Fruit fly (Drosophila melanogaster) whole organism, embryonic: ENCODE data around the gene CG43131.

Experiments
- CG1024 ChIP-seq: fragments of 200-800 bp; sonication (Bioruptor generic); IDR thresholded peaks from 2 replicates; pipeline ENCODE4 v1.3.6; 2022; ENCODE audit warnings: missing biosample characterization, missing genetic modification characterization
- CG11504 ChIP-seq: fragments of 200-800 bp; sonication (Bioruptor generic); optimal IDR thresholded peaks from 3 replicates; lab custom pipeline; 2019; ENCODE audit warnings: missing biosample characterization, mild to moderate bottlenecking, missing genetic modification characterization, moderate library complexity
- CG1233 ChIP-seq: fragments of 200-800 bp; sonication (Bioruptor generic); optimal IDR thresholded peaks from 4 replicates; lab custom pipeline; 2018; ENCODE audit warnings: missing biosample characterization, mild to moderate bottlenecking, missing genetic modification characterization
- CG12942 ChIP-seq: fragments of 200-800 bp; sonication (Bioruptor generic); optimal IDR thresholded peaks from 3 replicates; lab custom pipeline; 2016; ENCODE audit warnings: missing biosample characterization, missing genetic modification characterization
- CG13287 ChIP-seq: fragments of 200-800 bp; sonication (Bioruptor generic); IDR thresholded peaks from 2 replicates; pipeline ENCODE4 v1.3.6; 2022; ENCODE audit warnings: missing biosample characterization, missing genetic modification characterization; ENCODE audit not compliant: partially characterized antibody
- CG15601 ChIP-seq: fragments of 200-800 bp; sonication (Bioruptor generic); optimal IDR thresholded peaks from 3 replicates; lab custom pipeline; 2019; ENCODE audit warnings: missing biosample characterization, mild to moderate bottlenecking, missing genetic modification characterization, moderate library complexity
- CG1603 ChIP-seq: fragments of 200-800 bp; sonication (Bioruptor generic); optimal IDR thresholded peaks from 2 replicates; lab custom pipeline; 2019; ENCODE audit warnings: missing biosample characterization, mild to moderate bottlenecking, missing genetic modification characterization, moderate library complexity
- CG17829 ChIP-seq: fragments of 200-800 bp; optimal IDR thresholded peaks from 2 replicates; lab custom pipeline; 2019; ENCODE audit warnings: missing biosample characterization, mild to moderate bottlenecking, missing genetic modification characterization, moderate library complexity
- CG17912 ChIP-seq: fragments of 200-800 bp; sonication (Bioruptor generic); optimal IDR thresholded peaks from 2 replicates; lab custom pipeline; 2018; ENCODE audit warnings: missing biosample characterization, mild to moderate bottlenecking, missing genetic modification characterization
- CG18599 ChIP-seq: fragments of 200-800 bp; sonication (Bioruptor generic); optimal IDR thresholded peaks from 3 replicates; lab custom pipeline; 2017; ENCODE audit warnings: missing biosample characterization, missing genetic modification characterization, mild to moderate bottlenecking, moderate library complexity, missing genetic modification reagents
- CG34422 ChIP-seq: fragments of 200-800 bp; sonication (Bioruptor generic); IDR thresholded peaks from 3 replicates; pipeline ENCODE4 v1.3.6; 2022; ENCODE audit warnings: missing biosample characterization, missing genetic modification characterization
- CG6175 ChIP-seq: fragments of 200-800 bp; sonication (Bioruptor generic); IDR thresholded peaks from 3 replicates; pipeline ENCODE4 v1.3.6; 2022; ENCODE audit warnings: missing biosample characterization, missing genetic modification characterization
- CG6765 ChIP-seq: fragments of 200-800 bp; sonication (Bioruptor generic); optimal IDR thresholded peaks from 3 replicates; lab custom pipeline; 2017; ENCODE audit warnings: missing biosample characterization, mild to moderate bottlenecking, missing genetic modification characterization
- CG6854 ChIP-seq: fragments of 200-800 bp; sonication (Bioruptor generic); optimal IDR thresholded peaks from 3 replicates; lab custom pipeline; 2017; ENCODE audit warnings: missing biosample characterization, mild to moderate bottlenecking, missing genetic modification characterization
- CG7963 ChIP-seq: fragments of 200-800 bp; sonication (Bioruptor generic); IDR thresholded peaks from 3 replicates; pipeline ENCODE4 v1.3.6; 2022; ENCODE audit warnings: missing biosample characterization, missing genetic modification characterization; ENCODE audit not compliant: partially characterized antibody
- CG8089 ChIP-seq: fragments of 200-800 bp; sonication (Bioruptor generic); optimal IDR thresholded peaks from 3 replicates; lab custom pipeline; 2016; ENCODE audit warnings: missing biosample characterization, missing genetic modification characterization
- CG9727 ChIP-seq: fragments of 200-800 bp; sonication (Bioruptor generic); optimal IDR thresholded peaks from 3 replicates; lab custom pipeline; 2017; ENCODE audit warnings: missing biosample characterization, mild to moderate bottlenecking, missing genetic modification characterization
- CG9797 ChIP-seq: fragments of 200-800 bp; sonication (Bioruptor generic); optimal IDR thresholded peaks from 3 replicates; lab custom pipeline; 2018; ENCODE audit warnings: missing biosample characterization, mild to moderate bottlenecking, missing genetic modification characterization
- CHES-1-like ChIP-seq: fragments of 200-800 bp; sonication (Bioruptor generic); optimal IDR thresholded peaks from 2 replicates; lab custom pipeline; 2016; ENCODE audit warnings: missing biosample characterization, missing genetic modification characterization
- Dbx ChIP-seq: fragments of 200-800 bp; sonication (Bioruptor generic); IDR thresholded peaks from 3 replicates; pipeline ENCODE4 v1.3.6; 2022; ENCODE audit warnings: missing biosample characterization, missing genetic modification characterization
- Ets65A ChIP-seq: fragments of 200-800 bp; sonication (Bioruptor generic); peaks from one replicate; lab custom pipeline; 2016; ENCODE audit warnings: missing biosample characterization, missing genetic modification characterization
- Ets97D ChIP-seq: fragments of 200-800 bp; sonication (Bioruptor generic); optimal IDR thresholded peaks from 3 replicates; lab custom pipeline; 2016; ENCODE audit warnings: missing biosample characterization, missing genetic modification characterization
- HHEX ChIP-seq: fragments of 200-800 bp; sonication (Bioruptor generic); optimal IDR thresholded peaks from 3 replicates; lab custom pipeline; 2017; ENCODE audit warnings: missing biosample characterization, mild to moderate bottlenecking, missing genetic modification characterization, missing genetic modification reagents
- HmgZ ChIP-seq: fragments of 200-800 bp; sonication (Bioruptor generic); optimal IDR thresholded peaks from 2 replicates; lab custom pipeline; 2018; ENCODE audit warnings: missing biosample characterization, mild to moderate bottlenecking, missing genetic modification characterization
- Lpt ChIP-seq: fragments of >200 bp; optimal IDR thresholded peaks from 2 replicates; lab custom pipeline; 2018; ENCODE audit warnings: missing biosample characterization, missing genetic modification characterization
- Med ChIP-seq: fragments of 200-800 bp; sonication (Bioruptor generic); peaks from one replicate; lab custom pipeline; 2016; ENCODE audit warnings: missing biosample characterization, missing genetic modification characterization, mild to moderate bottlenecking, inconsistent platforms, moderate library complexity
- NFAT ChIP-seq: fragments of 200-800 bp; sonication (Bioruptor generic); IDR thresholded peaks from 2 replicates; pipeline ENCODE4 v1.3.6; 2022; ENCODE audit warnings: missing biosample characterization, missing genetic modification characterization
- PHDP ChIP-seq: fragments of 200-800 bp; sonication (Bioruptor generic); optimal IDR thresholded peaks from 3 replicates; lab custom pipeline; 2018; ENCODE audit warnings: missing biosample characterization, mild to moderate bottlenecking, missing genetic modification characterization, moderate library complexity
- Scr ChIP-seq: fragments of 200-800 bp; sonication (Bioruptor generic); IDR thresholded peaks from 2 replicates; pipeline ENCODE4 v1.3.6; 2022; ENCODE audit warnings: missing biosample characterization, missing genetic modification characterization; ENCODE audit not compliant: partially characterized antibody
- Sox100B ChIP-seq: fragments of 200-800 bp; sonication (Bioruptor generic); optimal IDR thresholded peaks from 3 replicates; lab custom pipeline; 2018; ENCODE audit warnings: missing biosample characterization, mild to moderate bottlenecking, missing genetic modification characterization
- Xrp1 ChIP-seq: fragments of 200-800 bp; sonication (Bioruptor generic); IDR thresholded peaks from 2 replicates; pipeline ENCODE4 v1.3.6; 2022; ENCODE audit warnings: missing biosample characterization, missing genetic modification characterization
- ash1 ChIP-seq: fragments of 200-800 bp; sonication (Bioruptor generic); optimal IDR thresholded peaks from 2 replicates; lab custom pipeline; 2018; ENCODE audit warnings: missing biosample characterization, mild to moderate bottlenecking, missing genetic modification characterization
- dimm ChIP-seq: fragments of 200-800 bp; sonication (Bioruptor generic); IDR thresholded peaks from 2 replicates; pipeline ENCODE4 v1.3.6; 2022; ENCODE audit warnings: missing biosample characterization, missing genetic modification characterization
- dysf ChIP-seq: fragments of 200-800 bp; sonication (Bioruptor generic); IDR thresholded peaks from 3 replicates; pipeline ENCODE4 v1.3.6; 2022; ENCODE audit warnings: missing biosample characterization, missing genetic modification characterization
- gcm2 ChIP-seq: fragments of 200-800 bp; sonication (Bioruptor generic); optimal IDR thresholded peaks from 2 replicates; lab custom pipeline; 2016; ENCODE audit warnings: missing biosample characterization, missing genetic modification characterization
- h ChIP-seq: fragments of >200 bp; optimal IDR thresholded peaks from 2 replicates; lab custom pipeline; 2017
- hb ChIP-seq: fragments of 200-800 bp; sonication (Bioruptor generic); IDR thresholded peaks from 3 replicates; pipeline ENCODE4 v1.3.6; 2022; ENCODE audit warnings: missing biosample characterization, missing genetic modification characterization; ENCODE audit not compliant: partially characterized antibody
- hth ChIP-seq: fragments of >200 bp; optimal IDR thresholded peaks from 2 replicates; lab custom pipeline; 2017; ENCODE audit warnings: inconsistent platforms
- kah ChIP-seq: fragments of 200-800 bp; sonication (Bioruptor generic); optimal IDR thresholded peaks from 2 replicates; lab custom pipeline; 2018; ENCODE audit warnings: missing biosample characterization, mild to moderate bottlenecking, missing genetic modification characterization
- nerfin-1 ChIP-seq: fragments of 200-800 bp; sonication (Bioruptor generic); optimal IDR thresholded peaks from 3 replicates; lab custom pipeline; 2019; ENCODE audit warnings: missing biosample characterization, mild to moderate bottlenecking, missing genetic modification characterization, moderate library complexity
- pho ChIP-seq: fragments of 200-800 bp; sonication (Bioruptor generic); optimal IDR thresholded peaks from 2 replicates; lab custom pipeline; 2016; ENCODE audit warnings: missing biosample characterization, missing genetic modification characterization
- psq ChIP-seq: fragments of 200-800 bp; sonication (Bioruptor generic); optimal IDR thresholded peaks from 2 replicates; lab custom pipeline; 2017; ENCODE audit warnings: missing biosample characterization, missing genetic modification characterization
- run ChIP-seq: fragments of 200-800 bp; sonication (Bioruptor generic); optimal IDR thresholded peaks from 3 replicates; lab custom pipeline; 2018; ENCODE audit warnings: missing biosample characterization, mild to moderate bottlenecking, missing genetic modification characterization
- scrt ChIP-seq: fragments of 200-800 bp; sonication (Bioruptor generic); optimal IDR thresholded peaks from 2 replicates; lab custom pipeline; 2018; ENCODE audit warnings: missing biosample characterization, mild to moderate bottlenecking, missing genetic modification characterization, moderate library complexity
- shn ChIP-seq: fragments of 200-800 bp; sonication (Bioruptor generic); optimal IDR thresholded peaks from 3 replicates; lab custom pipeline; 2016; ENCODE audit warnings: missing biosample characterization, missing genetic modification characterization
- sqz ChIP-seq: fragments of 200-800 bp; sonication (Bioruptor generic); optimal IDR thresholded peaks from 3 replicates; lab custom pipeline; 2018; ENCODE audit warnings: missing biosample characterization, mild to moderate bottlenecking, missing genetic modification characterization
- tio ChIP-seq: fragments of 200-800 bp; sonication (Bioruptor generic); optimal IDR thresholded peaks from 2 replicates; lab custom pipeline; 2017; ENCODE audit warnings: missing biosample characterization, missing genetic modification characterization, inconsistent platforms
- tup ChIP-seq: fragments of 200-800 bp; sonication (Bioruptor generic); optimal IDR thresholded peaks from 2 replicates; lab custom pipeline; 2016; ENCODE audit warnings: missing biosample characterization, mild to moderate bottlenecking, missing genetic modification characterization, moderate library complexity
- unpg ChIP-seq: fragments of 200-800 bp; sonication (Bioruptor generic); optimal IDR thresholded peaks from 3 replicates; lab custom pipeline; 2018; ENCODE audit warnings: missing biosample characterization, mild to moderate bottlenecking, missing genetic modification characterization, moderate library complexity
- zen2 ChIP-seq: fragments of 200-800 bp; sonication (Bioruptor generic); IDR thresholded peaks from 3 replicates; pipeline ENCODE4 v1.3.6; 2022; ENCODE audit warnings: missing biosample characterization, missing genetic modification characterization; ENCODE audit not compliant: partially characterized antibody
- zf30C ChIP-seq: fragments of 200-800 bp; sonication (Bioruptor generic); optimal IDR thresholded peaks from 3 replicates; lab custom pipeline; 2018; ENCODE audit warnings: missing biosample characterization, mild to moderate bottlenecking, missing genetic modification characterization

The CG43131 gene

dm6 chr3R:5126884-5127283 is 17.9 kb upstream of the CG43131 start (continued):
- TF ChIP-seq CG18599 (peak; percentile 37), HHEX (peak; percentile 41), PHDP (tag; lab: Kevin White, UChicago) (peak; percentile 54), dysf (GFP tag; lab: Robert Waterston, UW) (peak; percentile 52; the same call in 2 of the 3 replicates), Xrp1 (GFP tag; lab: Robert Waterston, UW) (peak; percentile 38; the same call in 1 of the 2 replicates), CG9727 (GFP tag; lab: Kevin White, UChicago) (peak; percentile 24), h (lab: Kevin White, UChicago) (no peak), CG6175 (GFP tag; lab: Robert Waterston, UW) (0 out of 3 replicates have a peak, but pooled peaks have one; percentile 38), psq (GFP tag; lab: Kevin White, UChicago) (peak; percentile 32), zen2 (no peak), CG13287 (GFP tag; lab: Robert Waterston, UW) (peak; percentile 34; the same call in 1 of the 2 replicates), CG17912 (GFP tag; lab: Kevin White, UChicago) (peak; percentile 73), CG9797 (GFP tag; lab: Kevin White, UChicago) (no peak), Lpt (GFP tag; lab: Kevin White, UChicago) (no peak), Ets97D (peak; percentile 90), kah (GFP tag; lab: Kevin White, UChicago) (no peak), CG15601 (tag; lab: Kevin White, UChicago) (peak; percentile 75), dimm (no peak), Med (peak; percentile 97), unpg (GFP tag; lab: Kevin White, UChicago) (peak; percentile 60), CG1233 (GFP tag; lab: Kevin White, UChicago) (peak; percentile 17), tio (no peak), CG1603 (tag; lab: Kevin White, UChicago) (peak; percentile 87), Sox100B (no peak), nerfin-1 (peak; percentile 19), CG8089 (GFP tag; lab: Kevin White, UChicago) (peak; percentile 61), ash1 (GFP tag; lab: Kevin White, UChicago) (peak; percentile 42), sqz (GFP tag; lab: Kevin White, UChicago) (no peak), gcm2 (GFP tag; lab: Kevin White, UChicago) (peak; percentile 14), Dbx (GFP tag; lab: Robert Waterston, UW) (peak; percentile 77), run (tag; lab: Kevin White, UChicago) (no peak), Ets65A (peak; percentile 99), pho (GFP tag; lab: Kevin White, UChicago) (peak; percentile 60), zf30C (GFP tag; lab: Kevin White, UChicago) (peak; percentile 58), CG1024 (GFP tag; lab: Robert Waterston, UW) (peak; percentile 62), NFAT (GFP tag; lab: Robert Waterston, UW) (peak; percentile 67; the same call in 1 of the 2 replicates), CG12942 (GFP tag; lab: Kevin White, UChicago) (peak; percentile 64), hb (GFP tag; lab: Robert Waterston, UW) (no peak), HmgZ (tag; lab: Kevin White, UChicago) (peak; percentile 86), CG6765 (no peak), Scr (GFP tag; lab: Robert Waterston, UW) (0 out of 2 replicates have a peak, but pooled peaks have one; percentile 11), shn (GFP tag; lab: Kevin White, UChicago) (peak; percentile 73), scrt (GFP tag; lab: Kevin White, UChicago) (peak; percentile 30), hth (lab: Kevin White, UChicago) (no peak), CG17829 (peak; percentile 81), CG6854 (GFP tag; lab: Kevin White, UChicago) (no peak), CG34422 (GFP tag; lab: Robert Waterston, UW) (peak; percentile 65; the same call in 2 of the 3 replicates), CG7963 (no peak), CHES-1-like (GFP tag; lab: Kevin White, UChicago) (peak; percentile 61), CG11504 (tag; lab: Kevin White, UChicago) (peak; percentile 68), tup (no peak)
